Fruit fly (Drosophila melanogaster): ENCODE data around the gene CG15484.

DNA sequence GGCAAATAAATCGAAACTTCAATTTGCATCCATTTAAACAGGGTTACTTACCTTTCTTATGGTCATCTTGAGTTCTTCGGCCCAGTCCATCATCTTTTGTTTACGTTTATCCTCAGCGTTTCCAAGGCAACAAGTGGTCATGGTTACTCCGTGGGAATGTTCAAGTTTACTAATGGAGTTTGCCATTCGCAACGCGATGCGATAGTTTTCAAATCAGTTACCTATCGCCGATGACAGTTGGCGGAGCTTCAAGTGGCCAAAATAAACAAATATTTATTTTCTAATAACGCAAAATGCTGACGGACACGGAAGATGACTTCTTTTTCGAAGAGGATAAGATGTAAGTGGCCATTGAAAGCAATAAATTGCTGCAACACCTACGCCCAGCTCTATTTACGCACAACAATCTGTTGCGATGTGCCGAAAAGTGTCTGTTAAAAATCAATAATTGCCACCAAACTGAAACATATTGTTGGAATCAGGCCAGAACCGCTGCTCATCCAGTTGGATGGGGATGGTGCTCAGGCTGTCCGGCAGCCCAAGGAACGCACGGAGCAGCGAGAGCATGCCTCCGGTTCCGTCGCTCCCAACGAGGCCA is 12.6 kb downstream of the CG15484 start, which contains the start of the genes IFT43 and PICK1:
- TF ChIP-seq CG7928 (GFP tag; optimal IDR thresholded peaks at IDR 0.05) (no peak), gsb (GFP tag; IDR thresholded peaks at IDR 0.05) (no peak), CG2875 (GFP tag; optimal IDR thresholded peaks at IDR 0.05) (no peak), CG33213 (GFP tag; optimal IDR thresholded peaks at IDR 0.05) (peak; percentile 6), CG8290 (GFP tag; optimal IDR thresholded peaks at IDR 0.05) (no peak), CG8290 (tag; optimal IDR thresholded peaks at IDR 0.05) (no peak), CG1024 (GFP tag; IDR thresholded peaks at IDR 0.05) (no peak), bsh (GFP tag; optimal IDR thresholded peaks at IDR 0.05) (no peak), Blimp-1 (GFP tag; optimal IDR thresholded peaks at IDR 0.05) (no peak)

Measured in whole organism, embryonic.